Worm (Caenorhabditis elegans): ENCODE results near the gene B0507.5.

DNA sequence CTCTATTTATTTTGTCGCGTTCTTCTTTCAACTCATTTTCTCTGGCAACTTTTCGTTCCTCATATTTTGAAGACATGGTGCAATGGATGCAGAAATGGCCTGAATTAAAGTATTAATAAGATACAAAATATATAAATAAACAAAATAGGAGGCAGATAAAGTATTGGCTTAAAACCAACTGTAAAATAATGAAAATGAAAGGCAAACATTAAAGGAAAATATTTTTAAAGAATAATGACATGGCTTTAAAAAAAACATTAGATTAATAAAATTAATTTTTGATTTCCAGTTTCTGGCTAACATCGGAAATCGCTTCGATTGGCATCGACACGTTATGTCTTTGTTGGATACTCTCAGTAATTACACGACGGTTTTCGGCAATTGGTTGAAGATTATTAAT lies 6.9 kb downstream of the B0507.5 start, which contains the start of gene ddn-1:
- TF ChIP-seq snpc-4 (tag; optimal IDR thresholded peaks at IDR 0.05) = no peak
- TF ChIP-seq nhr-28 (tag; optimal IDR thresholded peaks at IDR 0.05) = no peak
- TF ChIP-seq unc-39 (tag; optimal IDR thresholded peaks at IDR 0.05) = no peak
- no peak for TF ChIP-seq pha-4 (tag; optimal IDR thresholded peaks at IDR 0.05)
